Fruit fly (Drosophila melanogaster) whole organism, embryonic: Measurements from ENCODE around the gene CG2003.

Experiments used
- Bteb2 ChIP-seq: fragments of 200-800 bp; sonication (Bioruptor generic); optimal IDR thresholded peaks from 2 replicates; lab custom pipeline; 2016; ENCODE audit warnings: missing biosample characterization, missing genetic modification characterization
- CG10321 ChIP-seq: fragments of 200-800 bp; sonication (Bioruptor generic); IDR thresholded peaks from 2 replicates; pipeline ENCODE4 v1.3.6; 2022; ENCODE audit warnings: missing biosample characterization, missing genetic modification characterization
- CG10654 ChIP-seq: fragments of 200-800 bp; sonication (Bioruptor generic); optimal IDR thresholded peaks from 2 replicates; lab custom pipeline; 2016; ENCODE audit warnings: missing biosample characterization, missing genetic modification characterization
- CG11695 ChIP-seq: fragments of 200-800 bp; sonication (Bioruptor generic); IDR thresholded peaks from 3 replicates; pipeline ENCODE4 v1.3.6; 2022; ENCODE audit warnings: missing biosample characterization, missing genetic modification characterization
- CG12391 ChIP-seq: fragments of 200-800 bp; sonication (Bioruptor generic); optimal IDR thresholded peaks from 3 replicates; lab custom pipeline; 2018; ENCODE audit warnings: missing biosample characterization, mild to moderate bottlenecking, missing genetic modification characterization, moderate library complexity
- CG12769 ChIP-seq: fragments of 200-800 bp; sonication (Bioruptor generic); optimal IDR thresholded peaks from 2 replicates; lab custom pipeline; 2019; ENCODE audit warnings: missing biosample characterization, mild to moderate bottlenecking, missing genetic modification characterization, moderate library complexity
- CG13287 ChIP-seq: fragments of 200-800 bp; sonication (Bioruptor generic); IDR thresholded peaks from 2 replicates; pipeline ENCODE4 v1.3.6; 2022; ENCODE audit warnings: missing biosample characterization, missing genetic modification characterization; ENCODE audit not compliant: partially characterized antibody
- CG14710 ChIP-seq: fragments of 200-800 bp; sonication (Bioruptor generic); optimal IDR thresholded peaks from 3 replicates; lab custom pipeline; 2019; ENCODE audit warnings: missing biosample characterization, mild to moderate bottlenecking, missing genetic modification characterization, moderate library complexity
- CG14965 ChIP-seq: fragments of 200-800 bp; sonication (Bioruptor generic); optimal IDR thresholded peaks from 2 replicates; lab custom pipeline; 2016; ENCODE audit warnings: missing biosample characterization, missing genetic modification characterization, borderline replicate concordance
- CG15269 ChIP-seq: fragments of 200-800 bp; sonication (Bioruptor generic); optimal IDR thresholded peaks from 2 replicates; lab custom pipeline; 2018; ENCODE audit warnings: missing biosample characterization, mild to moderate bottlenecking, missing genetic modification characterization, moderate library complexity
- CG16779 ChIP-seq: fragments of 200-800 bp; sonication (Bioruptor generic); IDR thresholded peaks from 2 replicates; pipeline ENCODE4 v1.3.6; 2022; ENCODE audit warnings: missing biosample characterization, missing genetic modification characterization
- CG17186 ChIP-seq: fragments of 200-800 bp; sonication (Bioruptor generic); optimal IDR thresholded peaks from 3 replicates; lab custom pipeline; 2017; ENCODE audit warnings: missing biosample characterization, missing genetic modification reagents, missing genetic modification characterization
- CG17568 ChIP-seq: fragments of 200-800 bp; sonication (Bioruptor generic); optimal IDR thresholded peaks from 2 replicates; lab custom pipeline; 2018; ENCODE audit warnings: missing biosample characterization, mild to moderate bottlenecking, missing genetic modification characterization, moderate library complexity
- CG1792 ChIP-seq: fragments of 200-800 bp; sonication (Bioruptor generic); optimal IDR thresholded peaks from 2 replicates; lab custom pipeline; 2016; ENCODE audit warnings: missing biosample characterization, missing genetic modification characterization
- CG18262 ChIP-seq: fragments of 200-800 bp; optimal IDR thresholded peaks from 3 replicates; lab custom pipeline; 2019; ENCODE audit warnings: missing biosample characterization, mild to moderate bottlenecking, missing genetic modification characterization, moderate library complexity
- CG2889 ChIP-seq: fragments of 200-800 bp; sonication (Bioruptor generic); IDR thresholded peaks from 3 replicates; pipeline ENCODE4 v1.3.6; 2022; ENCODE audit warnings: missing biosample characterization, missing genetic modification characterization
- CG30020 ChIP-seq: fragments of 200-800 bp; optimal IDR thresholded peaks from 2 replicates; lab custom pipeline; 2019; ENCODE audit warnings: missing biosample characterization, mild to moderate bottlenecking, missing genetic modification characterization, moderate library complexity
- CG32532 ChIP-seq: fragments of 200-800 bp; sonication (Bioruptor generic); IDR thresholded peaks from 2 replicates; pipeline ENCODE4 v1.3.6; 2022; ENCODE audit warnings: missing biosample characterization, missing genetic modification characterization
- CG32767 ChIP-seq: fragments of 200-800 bp; sonication (Bioruptor generic); IDR thresholded peaks from 2 replicates; pipeline ENCODE4 v1.3.6; 2022; ENCODE audit warnings: missing biosample characterization, missing genetic modification characterization
- CG34224 ChIP-seq: fragments of 200-800 bp; sonication (Bioruptor generic); IDR thresholded peaks from 3 replicates; pipeline ENCODE4 v1.3.6; 2022; ENCODE audit warnings: missing biosample characterization, missing genetic modification characterization; ENCODE audit not compliant: partially characterized antibody
- CG4282 ChIP-seq: fragments of 200-800 bp; sonication (Bioruptor generic); optimal IDR thresholded peaks from 2 replicates; lab custom pipeline; 2016; ENCODE audit warnings: missing biosample characterization, missing genetic modification characterization
- CG7372 ChIP-seq: fragments of 200-800 bp; sonication (Bioruptor generic); IDR thresholded peaks from 2 replicates; pipeline ENCODE4 v1.3.6; 2022; ENCODE audit warnings: missing biosample characterization, missing genetic modification characterization
- Eip74EF ChIP-seq, 2 experiments: fragments of 200-800 bp in 1 of 2; fragments of >200 bp in 1 of 2; sonication (Bioruptor generic) in 1 of 2; optimal IDR thresholded peaks; 2 replicates each; lab custom pipeline; 2017 to 2019; ENCODE audit warnings: missing biosample characterization in 2 of 2, missing genetic modification characterization in 2 of 2, mild to moderate bottlenecking in 1 of 2, moderate library complexity in 1 of 2
- MBD-R2 ChIP-seq: fragments of 200-800 bp; sonication (Bioruptor generic); IDR thresholded peaks from 2 replicates; pipeline ENCODE4 v1.3.6; 2022; ENCODE audit warnings: missing biosample characterization, missing genetic modification characterization
- MESR4 ChIP-seq: fragments of 200-800 bp; sonication (Bioruptor generic); optimal IDR thresholded peaks from 2 replicates; lab custom pipeline; 2018; ENCODE audit warnings: missing biosample characterization, mild to moderate bottlenecking, missing genetic modification characterization, moderate library complexity
- MTF-1 ChIP-seq: fragments of 200-800 bp; sonication (Bioruptor generic); optimal IDR thresholded peaks from 2 replicates; lab custom pipeline; 2018; ENCODE audit warnings: missing biosample characterization, mild to moderate bottlenecking, missing genetic modification characterization, borderline replicate concordance
- NK7.1 ChIP-seq: fragments of 200-800 bp; sonication (Bioruptor generic); optimal IDR thresholded peaks from 3 replicates; lab custom pipeline; 2016; ENCODE audit warnings: missing biosample characterization, missing genetic modification characterization
- Neu2 ChIP-seq: fragments of 200-800 bp; sonication (Bioruptor generic); optimal IDR thresholded peaks from 3 replicates; lab custom pipeline; 2016; ENCODE audit warnings: missing biosample characterization, missing genetic modification characterization, borderline replicate concordance
- Nf-YC ChIP-seq: fragments of 200-800 bp; optimal IDR thresholded peaks from 3 replicates; lab custom pipeline; 2019; ENCODE audit warnings: missing biosample characterization, mild to moderate bottlenecking, missing genetic modification characterization, moderate library complexity
- ac ChIP-seq: fragments of 200-800 bp; sonication (Bioruptor generic); optimal IDR thresholded peaks from 3 replicates; lab custom pipeline; 2017; ENCODE audit warnings: missing biosample characterization, mild to moderate bottlenecking, missing genetic modification characterization
- bab2 ChIP-seq: fragments of 200-800 bp; sonication (Bioruptor generic); optimal IDR thresholded peaks from 2 replicates; lab custom pipeline; 2016; ENCODE audit warnings: missing biosample characterization, missing genetic modification characterization
- bsh ChIP-seq, 2 experiments: fragments of 200-800 bp; sonication (Bioruptor generic); optimal IDR thresholded peaks; 2 replicates each; lab custom pipeline; 2017 to 2018; ENCODE audit warnings: mild to moderate bottlenecking in 2 of 2, missing biosample characterization in 2 of 2, missing genetic modification characterization in 2 of 2, moderate library complexity in 1 of 2
- cas ChIP-seq: fragments of 200-800 bp; sonication (Bioruptor generic); IDR thresholded peaks from 2 replicates; pipeline ENCODE4 v1.3.6; 2022; ENCODE audit warnings: missing biosample characterization, missing genetic modification characterization
- chinmo ChIP-seq: fragments of 200-800 bp; sonication (Bioruptor generic); IDR thresholded peaks from 4 replicates; pipeline ENCODE4 v1.3.6; 2022; ENCODE audit warnings: missing biosample characterization, missing genetic modification characterization; ENCODE audit not compliant: partially characterized antibody
- en ChIP-seq: fragments of 200-800 bp; sonication (Bioruptor generic); optimal IDR thresholded peaks from 2 replicates; lab custom pipeline; 2016; ENCODE audit warnings: missing biosample characterization, missing genetic modification characterization
- hbn ChIP-seq: fragments of 200-800 bp; sonication (Bioruptor generic); IDR thresholded peaks from 2 replicates; pipeline ENCODE4 v1.3.6; 2022; ENCODE audit warnings: missing biosample characterization, missing genetic modification characterization; ENCODE audit not compliant: partially characterized antibody
- insv ChIP-seq, 2 experiments: fragments of 200-800 bp; sonication (Bioruptor generic); optimal IDR thresholded peaks; 3 replicates each; lab custom pipeline; 2016 to 2018; ENCODE audit warnings: missing biosample characterization in 2 of 2, missing genetic modification characterization in 2 of 2
- jing ChIP-seq: fragments of 200-800 bp; sonication (Bioruptor generic); optimal IDR thresholded peaks from 2 replicates; lab custom pipeline; 2018; ENCODE audit warnings: missing biosample characterization, mild to moderate bottlenecking, missing genetic modification characterization
- ken ChIP-seq: fragments of 200-800 bp; sonication (Bioruptor generic); IDR thresholded peaks from 3 replicates; pipeline ENCODE4 v1.3.6; 2022; ENCODE audit warnings: missing biosample characterization, missing genetic modification characterization
- lmd ChIP-seq: fragments of 200-800 bp; sonication (Bioruptor generic); IDR thresholded peaks from 2 replicates; pipeline ENCODE4 v1.3.6; 2022; ENCODE audit warnings: missing biosample characterization, missing genetic modification characterization
- maf-S ChIP-seq: fragments of 200-800 bp; sonication (Bioruptor generic); optimal IDR thresholded peaks from 2 replicates; lab custom pipeline; 2016; ENCODE audit warnings: missing biosample characterization, missing genetic modification characterization
- p53 ChIP-seq: fragments of 200-800 bp; sonication (Bioruptor generic); optimal IDR thresholded peaks from 2 replicates; lab custom pipeline; 2016; ENCODE audit warnings: missing biosample characterization, missing genetic modification characterization
- psq ChIP-seq: fragments of 200-800 bp; sonication (Bioruptor generic); optimal IDR thresholded peaks from 2 replicates; lab custom pipeline; 2017; ENCODE audit warnings: missing biosample characterization, missing genetic modification characterization
- sens-2 ChIP-seq: fragments of 200-800 bp; sonication (Bioruptor generic); IDR thresholded peaks from 2 replicates; pipeline ENCODE4 v1.3.6; 2022; ENCODE audit warnings: missing biosample characterization, missing genetic modification characterization
- so ChIP-seq: fragments of 200-800 bp; sonication (Bioruptor generic); IDR thresholded peaks from 3 replicates; pipeline ENCODE4 v1.3.6; 2022; ENCODE audit warnings: missing biosample characterization, missing genetic modification characterization
- sqz ChIP-seq: fragments of 200-800 bp; sonication (Bioruptor generic); optimal IDR thresholded peaks from 3 replicates; lab custom pipeline; 2018; ENCODE audit warnings: missing biosample characterization, mild to moderate bottlenecking, missing genetic modification characterization
- trh ChIP-seq: fragments of 200-800 bp; sonication (Bioruptor generic); optimal IDR thresholded peaks from 2 replicates; lab custom pipeline; 2016; ENCODE audit warnings: missing biosample characterization, missing genetic modification characterization
- usp ChIP-seq: fragments of >200 bp; optimal IDR thresholded peaks from 2 replicates; lab custom pipeline; 2017; ENCODE audit warnings: missing biosample characterization, missing genetic modification characterization
- vnd ChIP-seq: fragments of 200-800 bp; sonication (Bioruptor generic); IDR thresholded peaks from 3 replicates; pipeline ENCODE4 v1.3.6; 2022; ENCODE audit warnings: missing biosample characterization, missing genetic modification characterization; ENCODE audit not compliant: partially characterized antibody
- yki ChIP-seq: fragments of >200 bp; optimal IDR thresholded peaks from 3 replicates; lab custom pipeline; 2018
- zfh1 ChIP-seq: fragments of 200-800 bp; sonication (Bioruptor generic); IDR thresholded peaks from 3 replicates; pipeline ENCODE4 v1.3.6; 2022; ENCODE audit warnings: missing biosample characterization, missing genetic modification characterization

The CG2003 gene

DNA sequence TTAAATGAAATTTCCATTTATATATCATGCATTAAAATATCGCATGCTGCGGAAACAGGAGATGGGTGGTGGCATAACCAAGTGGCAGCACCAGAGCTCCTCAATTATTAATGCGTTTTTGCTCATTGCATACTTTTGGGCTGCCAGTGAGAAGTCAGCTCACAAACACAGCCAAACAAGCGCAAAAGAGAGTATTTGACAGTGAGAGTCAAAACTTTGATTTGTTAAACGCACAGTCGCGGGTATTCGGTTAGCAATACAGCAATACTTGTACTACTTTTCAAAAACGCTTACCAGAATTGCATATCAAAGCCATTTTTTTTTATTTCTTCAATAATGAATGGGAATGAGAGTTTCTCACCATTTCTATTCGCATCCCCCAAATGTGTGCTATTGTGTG lies 32.2 kb upstream of the CG2003 start (continued):
- TF ChIP-seq MTF-1 (GFP tag; lab: Kevin White, UChicago): peak; percentile 42
- TF ChIP-seq CG2889 (GFP tag; lab: Robert Waterston, UW): no peak
- TF ChIP-seq CG30020 (tag; lab: Kevin White, UChicago): no peak
- TF ChIP-seq ken (GFP tag; lab: Robert Waterston, UW): peak; percentile 53; the same call in 1 of the 3 replicates
- no peak for TF ChIP-seq zfh1 (GFP tag; lab: Robert Waterston, UW)
- peak; percentile 28; the same call in 1 of the 2 replicates for TF ChIP-seq CG13287 (GFP tag; lab: Robert Waterston, UW)
- TF ChIP-seq CG14710 (tag; lab: Kevin White, UChicago): peak; percentile 14
- TF ChIP-seq CG16779 (GFP tag; lab: Robert Waterston, UW): no peak
- no peak for TF ChIP-seq en (GFP tag; lab: Kevin White, UChicago)
- TF ChIP-seq CG17186 (GFP tag; lab: Kevin White, UChicago): no peak
- TF ChIP-seq CG17568 (GFP tag; lab: Kevin White, UChicago): no peak
- TF ChIP-seq CG32532: no peak
- TF ChIP-seq usp (GFP tag; lab: Kevin White, UChicago): no peak
- TF ChIP-seq MESR4: no peak
- TF ChIP-seq MBD-R2 (GFP tag; lab: Robert Waterston, UW): no peak
- no peak for TF ChIP-seq vnd (GFP tag; lab: Robert Waterston, UW)
- no peak for TF ChIP-seq Bteb2 (GFP tag; lab: Kevin White, UChicago)
- TF ChIP-seq sens-2 (GFP tag; lab: Robert Waterston, UW): peak; percentile 74
- TF ChIP-seq yki (lab: Kevin White, UChicago): no peak
- TF ChIP-seq CG32767 (GFP tag; lab: Robert Waterston, UW): no peak
- TF ChIP-seq insv (GFP tag; optimal IDR thresholded peaks at IDR 0.05; lab: Kevin White, UChicago): no peak
- no peak for TF ChIP-seq CG7372 (GFP tag; lab: Robert Waterston, UW)
- no peak for TF ChIP-seq cas
- no peak for TF ChIP-seq CG10654 (GFP tag; lab: Kevin White, UChicago)
- no peak for TF ChIP-seq hbn (GFP tag; lab: Robert Waterston, UW)
- no peak for TF ChIP-seq CG34224 (GFP tag; lab: Robert Waterston, UW)
- TF ChIP-seq CG1792 (GFP tag; lab: Kevin White, UChicago): no peak
- no peak for TF ChIP-seq CG10321 (GFP tag; lab: Robert Waterston, UW)
- no peak for TF ChIP-seq jing (GFP tag; lab: Kevin White, UChicago)
- TF ChIP-seq chinmo: 0 out of 4 replicates have a peak, but pooled peaks have one; percentile 12
- no peak for TF ChIP-seq maf-S (GFP tag; lab: Kevin White, UChicago)
- no peak for TF ChIP-seq so (GFP tag; lab: Robert Waterston, UW)
- no peak for TF ChIP-seq Nf-YC
- TF ChIP-seq trh (GFP tag; lab: Kevin White, UChicago): no peak
- TF ChIP-seq ac (GFP tag; lab: Kevin White, UChicago): no peak
- TF ChIP-seq Neu2 (GFP tag; lab: Kevin White, UChicago): no peak
- no peak for TF ChIP-seq CG18262 (tag; lab: Kevin White, UChicago)
- TF ChIP-seq CG14965 (GFP tag; lab: Kevin White, UChicago): no peak
- no peak for TF ChIP-seq Eip74EF (GFP tag; optimal IDR thresholded peaks at IDR 0.05; lab: Kevin White, UChicago)
- TF ChIP-seq lmd (GFP tag; lab: Robert Waterston, UW): no peak
- no peak for TF ChIP-seq CG11695
- no peak for TF ChIP-seq NK7.1 (GFP tag; lab: Kevin White, UChicago)
- no peak for TF ChIP-seq bab2 (GFP tag; lab: Kevin White, UChicago)
- TF ChIP-seq CG4282 (GFP tag; lab: Kevin White, UChicago): no peak
- no peak for TF ChIP-seq CG12391 (tag; lab: Kevin White, UChicago)
- no peak for TF ChIP-seq CG15269 (tag; lab: Kevin White, UChicago)
- TF ChIP-seq CG12769 (tag; lab: Kevin White, UChicago): no peak
- TF ChIP-seq psq (GFP tag; lab: Kevin White, UChicago): no peak
- TF ChIP-seq sqz (GFP tag; lab: Kevin White, UChicago): no peak
- no peak for TF ChIP-seq p53 (GFP tag; lab: Kevin White, UChicago)
- peak in 1 of 2 experiments; percentile 42 for TF ChIP-seq bsh (GFP tag; optimal IDR thresholded peaks at IDR 0.05; lab: Kevin White, UChicago)
